Worm (Caenorhabditis elegans) whole organism, L4 larva: Measurements from ENCODE around the gene Y116A8C.30.

Experiments
- lin-13 ChIP-seq: fragments of 150-350 bp; optimal IDR thresholded peaks from 2 replicates; lab custom pipeline; 2014; ENCODE audit warnings: missing biosample characterization, missing genetic modification reagents, missing genetic modification characterization
- nhr-28 ChIP-seq: fragments of 150-350 bp; optimal IDR thresholded peaks from 2 replicates; lab custom pipeline; 2014; ENCODE audit warnings: missing biosample characterization, missing genetic modification characterization
- nhr-41 ChIP-seq: fragments of 200-800 bp; sonication (Bioruptor generic); IDR thresholded peaks from 2 replicates; pipeline ENCODE4 v1.3.6; 2022; ENCODE audit warnings: missing genetic modification reagents, missing genetic modification characterization, missing compliant biosample characterization
- nhr-6 ChIP-seq: fragments of 150-350 bp; optimal IDR thresholded peaks from 2 replicates; lab custom pipeline; 2014; ENCODE audit warnings: missing biosample characterization, missing genetic modification characterization
- pha-4 ChIP-seq, 2 experiments: fragments of 150-350 bp in 1 of 2; fragments of 200-800 bp in 1 of 2; sonication (Bioruptor generic) in 1 of 2; IDR thresholded peaks in 1 of 2; optimal IDR thresholded peaks in 1 of 2; 2 replicates each; pipeline versions ENCODE4 v1.3.6 to Lab custom; 2014 to 2022; ENCODE audit warnings: missing genetic modification characterization in 2 of 2, missing genetic modification reagents in 2 of 2, missing biosample characterization in 1 of 2, missing compliant biosample characterization in 1 of 2
- rbr-2 ChIP-seq: sonication (generic microtip); optimal IDR thresholded peaks from 2 replicates; lab custom pipeline; 2016; ENCODE audit warnings: missing genotype, missing genetic modification characterization, missing compliant biosample characterization
- snpc-4 ChIP-seq: fragments of 150-350 bp; optimal IDR thresholded peaks from 2 replicates; lab custom pipeline; 2014; ENCODE audit warnings: missing biosample characterization, missing genetic modification characterization
- ztf-11 ChIP-seq: fragments of 150-350 bp; optimal IDR thresholded peaks from 2 replicates; lab custom pipeline; 2014; ENCODE audit warnings: missing biosample characterization, missing genetic modification characterization

- TF ChIP-seq nhr-6 (tag; lab: Kevin White, UChicago): no peak
- no peak for TF ChIP-seq nhr-28 (tag; lab: Kevin White, UChicago)
- no peak for TF ChIP-seq lin-13 (GFP tag; lab: Kevin White, UChicago)
- TF ChIP-seq nhr-41: no peak
- no peak for TF ChIP-seq rbr-2 (tag; lab: Kevin White, UChicago)
- no peak for TF ChIP-seq pha-4 (GFP tag; IDR thresholded peaks at IDR 0.05; lab: Robert Waterston, UW)
- TF ChIP-seq pha-4 (tag; optimal IDR thresholded peaks at IDR 0.05; lab: Kevin White, UChicago): no peak
- TF ChIP-seq ztf-11 (tag; lab: Kevin White, UChicago): no peak
- TF ChIP-seq snpc-4 (tag; lab: Kevin White, UChicago): no peak
These were observed 22.5 kb upstream of the Y116A8C.30 start for ce11 chrIV:17125967-17126366.
